Fruit fly (Drosophila melanogaster) whole organism, wandering third instar larva: ENCODE results near the gene CG2162.

Source experiments
- CG9705 ChIP-seq: fragments of 200-800 bp; sonication (Bioruptor generic); optimal IDR thresholded peaks from 2 replicates; lab custom pipeline; 2018; ENCODE audit warnings: missing biosample characterization, mild to moderate bottlenecking, missing genetic modification characterization
- Myc ChIP-seq: fragments of >200 bp; optimal IDR thresholded peaks from 2 replicates; lab custom pipeline; 2017
- OdsH ChIP-seq: fragments of 200-800 bp; sonication (Bioruptor generic); optimal IDR thresholded peaks from 2 replicates; lab custom pipeline; 2016; ENCODE audit warnings: missing biosample characterization, mild to moderate bottlenecking, missing genetic modification characterization
- dsf ChIP-seq: sonication (Bioruptor generic); optimal IDR thresholded peaks from 2 replicates; lab custom pipeline; 2016; ENCODE audit warnings: missing biosample characterization, missing genetic modification characterization, borderline replicate concordance
- rgr ChIP-seq: fragments of 200-800 bp; sonication (Bioruptor generic); optimal IDR thresholded peaks from 3 replicates; lab custom pipeline; 2016; ENCODE audit warnings: missing biosample characterization, mild to moderate bottlenecking, missing genetic modification characterization

- TF ChIP-seq dsf (no peak), CG9705 (GFP tag; lab: Kevin White, UChicago) (no peak), OdsH (GFP tag; lab: Kevin White, UChicago) (peak; percentile 58), Myc (peak; percentile 38), rgr (peak; percentile 65)
Observed at dm6 chr3L:3070274-3071204, 35.5 kb downstream of the CG2162 start, which contains the start of the genes CG32486 and PAN3.
